Worm (Caenorhabditis elegans): ENCODE data around the gene sri-72.

Gene sri-72

ce11 chrV:597823-598222 lies 29.8 kb upstream of the sri-72 start:
- TF ChIP-seq drap-1 (GFP tag; optimal IDR thresholded peaks at IDR 0.05) (no peak), mab-5 (tag; optimal IDR thresholded peaks at IDR 0.05) (no peak), snpc-4 (tag; optimal IDR thresholded peaks at IDR 0.05) (no peak), elt-3 (tag; optimal IDR thresholded peaks at IDR 0.05) (no peak), unc-62 (GFP tag; optimal IDR thresholded peaks at IDR 0.05) (no peak), ceh-39 (tag; optimal IDR thresholded peaks at IDR 0.05) (no peak), lsy-2 (tag; optimal IDR thresholded peaks at IDR 0.05) (no peak), flh-1 (GFP tag; optimal IDR thresholded peaks at IDR 0.05) (no peak), mls-2 (tag; optimal IDR thresholded peaks at IDR 0.05) (no peak), zip-8 (tag; optimal IDR thresholded peaks at IDR 0.05) (no peak), elt-1 (tag; optimal IDR thresholded peaks at IDR 0.05; ENCODE audit: borderline replicate concordance, insufficient read depth) (no peak), nhr-12 (tag; optimal IDR thresholded peaks at IDR 0.05) (no peak), mep-1 (tag; optimal IDR thresholded peaks at IDR 0.05) (no peak), ceh-43 (GFP tag; optimal IDR thresholded peaks at IDR 0.05) (no peak), ztf-11 (tag; optimal IDR thresholded peaks at IDR 0.05) (no peak), pha-4 (tag; optimal IDR thresholded peaks at IDR 0.05) (no peak), unc-120 (tag; optimal IDR thresholded peaks at IDR 0.05; ENCODE audit: poor library complexity, severe bottlenecking) (no peak)

ce11 chrV:596923-597322 lies 28.9 kb upstream of the sri-72 start:
- no peak for TF ChIP-seq lsy-2 (tag; optimal IDR thresholded peaks at IDR 0.05)
- TF ChIP-seq elt-3 (tag; optimal IDR thresholded peaks at IDR 0.05) = no peak
- TF ChIP-seq zip-8 (tag; optimal IDR thresholded peaks at IDR 0.05) = no peak
- no peak for TF ChIP-seq ceh-39 (tag; optimal IDR thresholded peaks at IDR 0.05)
- no peak for TF ChIP-seq sem-2 (GFP tag; optimal IDR thresholded peaks at IDR 0.05)
- TF ChIP-seq unc-39 (tag; optimal IDR thresholded peaks at IDR 0.05) = no peak
- TF ChIP-seq sptf-1 (tag; optimal IDR thresholded peaks at IDR 0.05) = no peak
- TF ChIP-seq bed-3 (GFP tag; optimal IDR thresholded peaks at IDR 0.05) = no peak
- no peak for TF ChIP-seq nhr-237 (tag; optimal IDR thresholded peaks at IDR 0.05)
- TF ChIP-seq ztf-11 (tag; optimal IDR thresholded peaks at IDR 0.05) = no peak
- no peak for TF ChIP-seq nhr-76 (tag; optimal IDR thresholded peaks at IDR 0.05)
- no peak for TF ChIP-seq mab-5 (tag; optimal IDR thresholded peaks at IDR 0.05)
- TF ChIP-seq lin-13 (tag; optimal IDR thresholded peaks at IDR 0.05) = no peak
- no peak for TF ChIP-seq nhr-2 (tag; optimal IDR thresholded peaks at IDR 0.05)
- TF ChIP-seq M03D4.4 (tag; optimal IDR thresholded peaks at IDR 0.05) = no peak
- TF ChIP-seq elt-1 (tag; optimal IDR thresholded peaks at IDR 0.05; ENCODE audit: borderline replicate concordance, insufficient read depth) = no peak

ce11 chrV:592959-593358 lies 25.0 kb upstream of the sri-72 start, which contains the start of gene ZK488.5:
Gene ZK488.5, plus strand, starts transcription at chrV:593259.
- TF ChIP-seq flh-1 (GFP tag; optimal IDR thresholded peaks at IDR 0.05) = no peak
- no peak for TF ChIP-seq ceh-43 (GFP tag; optimal IDR thresholded peaks at IDR 0.05)
- no peak for TF ChIP-seq snpc-4 (tag; optimal IDR thresholded peaks at IDR 0.05)
- no peak for TF ChIP-seq unc-62 (GFP tag; optimal IDR thresholded peaks at IDR 0.05)
- no peak for TF ChIP-seq bed-3 (GFP tag; optimal IDR thresholded peaks at IDR 0.05)
- TF ChIP-seq lin-32 (GFP tag; optimal IDR thresholded peaks at IDR 0.05) = no peak
- no peak for TF ChIP-seq ceh-39 (tag; optimal IDR thresholded peaks at IDR 0.05)
- no peak for TF ChIP-seq elt-1 (tag; optimal IDR thresholded peaks at IDR 0.05; ENCODE audit: borderline replicate concordance, insufficient read depth)
- no peak for TF ChIP-seq sptf-1 (tag; optimal IDR thresholded peaks at IDR 0.05)
- TF ChIP-seq unc-120 (tag; optimal IDR thresholded peaks at IDR 0.05; ENCODE audit: poor library complexity, severe bottlenecking) = no peak
- TF ChIP-seq zip-8 (tag; optimal IDR thresholded peaks at IDR 0.05) = no peak
- TF ChIP-seq unc-39 (tag; optimal IDR thresholded peaks at IDR 0.05) = no peak
- TF ChIP-seq lin-13 (tag; optimal IDR thresholded peaks at IDR 0.05) = no peak
- TF ChIP-seq drap-1 (GFP tag; optimal IDR thresholded peaks at IDR 0.05) = no peak
- no peak for TF ChIP-seq pha-4 (tag; optimal IDR thresholded peaks at IDR 0.05)
- TF ChIP-seq nhr-237 (tag; optimal IDR thresholded peaks at IDR 0.05) = no peak
- TF ChIP-seq nhr-2 (tag; optimal IDR thresholded peaks at IDR 0.05) = no peak
- no peak for TF ChIP-seq elt-3 (tag; optimal IDR thresholded peaks at IDR 0.05)
- TF ChIP-seq cnd-1 (tag; optimal IDR thresholded peaks at IDR 0.05) = no peak

- TF ChIP-seq sptf-1 (tag; optimal IDR thresholded peaks at IDR 0.05) (no peak), lin-13 (tag; optimal IDR thresholded peaks at IDR 0.05) (no peak), cnd-1 (tag; optimal IDR thresholded peaks at IDR 0.05) (no peak), blmp-1 (tag; optimal IDR thresholded peaks at IDR 0.05) (no peak), hlh-1 (tag; optimal IDR thresholded peaks at IDR 0.05) (no peak), mab-5 (tag; optimal IDR thresholded peaks at IDR 0.05) (no peak), elt-1 (tag; optimal IDR thresholded peaks at IDR 0.05; ENCODE audit: borderline replicate concordance, insufficient read depth) (no peak), mls-2 (tag; optimal IDR thresholded peaks at IDR 0.05) (no peak), ceh-39 (tag; optimal IDR thresholded peaks at IDR 0.05) (no peak), nhr-76 (tag; optimal IDR thresholded peaks at IDR 0.05) (no peak), pha-4 (tag; optimal IDR thresholded peaks at IDR 0.05) (no peak), ztf-11 (tag; optimal IDR thresholded peaks at IDR 0.05) (no peak), flh-1 (GFP tag; optimal IDR thresholded peaks at IDR 0.05) (no peak), nhr-12 (tag; optimal IDR thresholded peaks at IDR 0.05) (no peak), lsy-2 (tag; optimal IDR thresholded peaks at IDR 0.05) (no peak), lin-32 (GFP tag; optimal IDR thresholded peaks at IDR 0.05) (no peak)
Observed at ce11 chrV:590182-590581, 22.2 kb upstream of the sri-72 start, which contains the start of gene ZK488.6. Gene ZK488.6, plus strand, starts transcription at chrV:590482.
